Fruit fly (Drosophila melanogaster): ENCODE results near the gene CG18557.

CG18557 gene

dm6 chr2L:2837742-2838461, 7.6 kb downstream of the CG18557 start, which contains the start of the genes CG3119 and Cpr23B:
CG3119 (minus strand) TSS chr2L:2837833.
Cpr23B (plus strand) TSS chr2L:2838411.
- no peak for TF ChIP-seq CG6808 (GFP tag; optimal IDR thresholded peaks at IDR 0.05)
- TF ChIP-seq topi (GFP tag; optimal IDR thresholded peaks at IDR 0.05): no peak
- TF ChIP-seq acj6 (GFP tag; optimal IDR thresholded peaks at IDR 0.05): no peak
- no peak for TF ChIP-seq Gug (GFP tag; IDR thresholded peaks at IDR 0.05)
- TF ChIP-seq Hr39 (GFP tag; optimal IDR thresholded peaks at IDR 0.05): no peak
- TF ChIP-seq CG3919 (GFP tag; optimal IDR thresholded peaks at IDR 0.05): no peak
- no peak for TF ChIP-seq salr (GFP tag; optimal IDR thresholded peaks at IDR 0.05)
- no peak for TF ChIP-seq CG1621 (tag; optimal IDR thresholded peaks at IDR 0.05)
- TF ChIP-seq Sox102F (GFP tag; optimal IDR thresholded peaks at IDR 0.05): no peak
- TF ChIP-seq Eip75B (GFP tag; optimal IDR thresholded peaks at IDR 0.05): no peak
- TF ChIP-seq CG8119 (GFP tag; IDR thresholded peaks at IDR 0.05): no peak
- TF ChIP-seq svp (GFP tag): no peak

DNA sequence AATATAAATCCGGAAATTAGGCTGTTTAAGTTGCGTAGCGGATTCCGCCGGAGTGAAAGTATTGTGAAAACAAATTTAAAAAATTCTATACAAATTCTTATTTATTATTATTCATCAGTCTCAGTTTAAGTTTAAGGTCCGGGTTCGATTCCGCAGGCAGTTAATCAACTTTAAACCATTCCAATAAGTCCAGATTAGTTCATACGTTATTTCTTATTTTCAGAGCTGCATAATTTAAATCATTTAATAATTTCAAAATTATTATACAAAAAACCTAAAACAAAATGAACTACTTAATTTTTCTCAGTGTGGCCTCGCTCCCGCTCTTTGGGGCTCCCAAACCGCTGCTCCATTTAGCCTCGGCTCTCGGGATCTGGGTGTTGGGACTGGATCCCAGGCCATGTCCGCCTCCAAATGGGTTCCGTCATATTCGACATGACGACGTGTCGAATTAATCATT, 15.2 kb downstream of the CG18557 start:
- TF ChIP-seq fd59A (GFP tag; optimal IDR thresholded peaks at IDR 0.05): peak; percentile 97
- peak; percentile 71 for TF ChIP-seq Blimp-1 (GFP tag; optimal IDR thresholded peaks at IDR 0.05)
- peak; percentile 90 for TF ChIP-seq CG15336 (GFP tag; IDR thresholded peaks at IDR 0.05)
- TF ChIP-seq acj6 (GFP tag; optimal IDR thresholded peaks at IDR 0.05): peak; percentile 95
- peak; percentile 93 for TF ChIP-seq CG6792 (GFP tag; optimal IDR thresholded peaks at IDR 0.05)
- TF ChIP-seq CG6276 (GFP tag; optimal IDR thresholded peaks at IDR 0.05): peak; percentile 96
- peak; percentile 90 for TF ChIP-seq Sox102F (GFP tag; optimal IDR thresholded peaks at IDR 0.05)
- TF ChIP-seq CG32006 (GFP tag; optimal IDR thresholded peaks at IDR 0.05): peak; percentile 98
- peak; percentile 92 for TF ChIP-seq lz (GFP tag; optimal IDR thresholded peaks at IDR 0.05)
- peak; percentile 81 for TF ChIP-seq CG6163 (GFP tag; IDR thresholded peaks at IDR 0.05)
- peak; percentile 95 for TF ChIP-seq CG3032 (tag; optimal IDR thresholded peaks at IDR 0.05)
- TF ChIP-seq net (GFP tag; optimal IDR thresholded peaks at IDR 0.05): peak; percentile 94
- TF ChIP-seq CG7368 (GFP tag; optimal IDR thresholded peaks at IDR 0.05): peak; percentile 75
- TF ChIP-seq Eip75B (GFP tag; optimal IDR thresholded peaks at IDR 0.05): peak; percentile 91
- TF ChIP-seq eg (GFP tag; IDR thresholded peaks at IDR 0.05): peak; percentile 81
- TF ChIP-seq Smox (GFP tag; optimal IDR thresholded peaks at IDR 0.05): peak; percentile 90
- TF ChIP-seq pdm3 (GFP tag; optimal IDR thresholded peaks at IDR 0.05): peak; percentile 89
- peak; percentile 94 for TF ChIP-seq CG16779 (tag; optimal IDR thresholded peaks at IDR 0.05)
- TF ChIP-seq Hr39 (GFP tag; optimal IDR thresholded peaks at IDR 0.05): peak; percentile 85
- peak; percentile 93 for TF ChIP-seq CG8632 (GFP tag; optimal IDR thresholded peaks at IDR 0.05)
- TF ChIP-seq Lpt (GFP tag; optimal IDR thresholded peaks at IDR 0.05): peak; percentile 90
- TF ChIP-seq dsx (GFP tag; optimal IDR thresholded peaks at IDR 0.05; ENCODE audit: poor library complexity, severe bottlenecking): peak; percentile 89
- peak; percentile 94 for TF ChIP-seq CG10631 (GFP tag; optimal IDR thresholded peaks at IDR 0.05)
- TF ChIP-seq fkh (GFP tag; optimal IDR thresholded peaks at IDR 0.05): peak; percentile 38
- TF ChIP-seq dac (GFP tag; optimal IDR thresholded peaks at IDR 0.05): peak; percentile 90
- TF ChIP-seq CG1621 (tag; optimal IDR thresholded peaks at IDR 0.05): peak; percentile 53
- peak; percentile 91 for TF ChIP-seq Sox14 (GFP tag; optimal IDR thresholded peaks at IDR 0.05)
- TF ChIP-seq CG6808 (GFP tag; optimal IDR thresholded peaks at IDR 0.05): peak; percentile 97
- peak; percentile 94 for TF ChIP-seq achi (GFP tag; optimal IDR thresholded peaks at IDR 0.05)
- peak; percentile 84 for TF ChIP-seq CG6854 (GFP tag; optimal IDR thresholded peaks at IDR 0.05)
- TF ChIP-seq OdsH (GFP tag; optimal IDR thresholded peaks at IDR 0.05): peak; percentile 95
- peak; percentile 83 for TF ChIP-seq cyc (GFP tag; optimal IDR thresholded peaks at IDR 0.05)
- TF ChIP-seq CG3919 (GFP tag; optimal IDR thresholded peaks at IDR 0.05): peak; percentile 94
- peak; percentile 93 for TF ChIP-seq svp (GFP tag)
- peak; percentile 91 for TF ChIP-seq topi (GFP tag; optimal IDR thresholded peaks at IDR 0.05)
- TF ChIP-seq CG8319 (GFP tag; optimal IDR thresholded peaks at IDR 0.05): peak; percentile 81
- TF ChIP-seq Ets21C (GFP tag; optimal IDR thresholded peaks at IDR 0.05): peak; percentile 71
- TF ChIP-seq CG11902 (GFP tag; optimal IDR thresholded peaks at IDR 0.05): peak; percentile 82
- peak; percentile 93 for TF ChIP-seq CG34406 (GFP tag; optimal IDR thresholded peaks at IDR 0.05)
- peak; percentile 94 for TF ChIP-seq CG8119 (GFP tag; IDR thresholded peaks at IDR 0.05)
- TF ChIP-seq Gug (GFP tag; IDR thresholded peaks at IDR 0.05): peak; percentile 82
- TF ChIP-seq vri (GFP tag; optimal IDR thresholded peaks at IDR 0.05): peak; percentile 78
- peak; percentile 95 for TF ChIP-seq CG4318 (GFP tag; optimal IDR thresholded peaks at IDR 0.05)
- no peak for TF ChIP-seq Hr38 (GFP tag; optimal IDR thresholded peaks at IDR 0.05)
- peak; percentile 65; the same call in 1 of the 2 replicates for TF ChIP-seq CG11294 (GFP tag; IDR thresholded peaks at IDR 0.05)
- TF ChIP-seq Eip78C (GFP tag): peak; percentile 99
